Worm (Caenorhabditis elegans) whole organism, L4 larva: ENCODE data around the gene srt-27.

Source experiments
- D1046.2 ChIP-seq: fragments of 200-800 bp; sonication (Bioruptor generic); IDR thresholded peaks from 2 replicates; pipeline ENCODE4 v1.3.6; 2022; ENCODE audit warnings: missing genetic modification characterization, missing compliant biosample characterization
- F49E8.2 ChIP-seq: sonication (generic microtip); optimal IDR thresholded peaks from 2 replicates; lab custom pipeline; 2016; ENCODE audit warnings: missing compliant biosample characterization, mild to moderate bottlenecking, missing genetic modification characterization, borderline replicate concordance
- T26A8.4 ChIP-seq: fragments of 200-800 bp; sonication (Bioruptor generic); IDR thresholded peaks from 2 replicates; pipeline ENCODE4 v1.3.6; 2022; ENCODE audit warnings: missing genetic modification characterization, missing compliant biosample characterization
- Y48G9A.11 ChIP-seq: fragments of 200-800 bp; sonication (Bioruptor generic); IDR thresholded peaks from 2 replicates; pipeline ENCODE4 v1.3.6; 2022; ENCODE audit warnings: missing genetic modification reagents, missing genetic modification characterization, missing compliant biosample characterization
- ZK546.5 ChIP-seq, 2 experiments: sonication (generic microtip); optimal IDR thresholded peaks; 2 replicates each; lab custom pipeline; 2017; ENCODE audit warnings: missing biosample characterization in 2 of 2, missing genetic modification characterization in 2 of 2
- aha-1 ChIP-seq: fragments of 150-350 bp; peaks from one replicate; lab custom pipeline; 2014; ENCODE audit warnings: missing biosample characterization, missing genetic modification characterization
- aly-2 ChIP-seq: sonication (generic microtip); optimal IDR thresholded peaks from 2 replicates; lab custom pipeline; 2018; ENCODE audit warnings: missing biosample characterization, missing genetic modification characterization
- arid-1 ChIP-seq: fragments of 200-800 bp; sonication (Bioruptor generic); conservative IDR thresholded peaks from 2 replicates; pipeline ENCODE4 v1.3.6; 2022; ENCODE audit warnings: missing genetic modification reagents, missing genetic modification characterization, missing compliant biosample characterization
- attf-4 ChIP-seq: sonication (generic microtip); optimal IDR thresholded peaks from 3 replicates; lab custom pipeline; 2017; ENCODE audit warnings: missing biosample characterization, missing genetic modification characterization
- ceh-44 ChIP-seq: fragments of 200-800 bp; sonication (Bioruptor generic); IDR thresholded peaks from 2 replicates; pipeline ENCODE4 v1.3.6; 2022; ENCODE audit warnings: missing genetic modification reagents, missing genetic modification characterization, missing compliant biosample characterization
- daf-12 ChIP-seq: fragments of 150-350 bp; optimal IDR thresholded peaks from 2 replicates; lab custom pipeline; 2014; ENCODE audit warnings: missing biosample characterization, missing genetic modification reagents, missing genetic modification characterization
- daf-16 ChIP-seq, 3 experiments: sonication (generic microtip); optimal IDR thresholded peaks; 2 replicates each; lab custom pipeline; 2016 to 2017; ENCODE audit warnings: missing genetic modification characterization in 3 of 3, missing genetic modification reagents in 3 of 3, mild to moderate bottlenecking in 2 of 3, missing compliant biosample characterization in 2 of 3, missing biosample characterization in 1 of 3, moderate library complexity in 1 of 3
- daf-8 ChIP-seq: fragments of 200-800 bp; sonication (Bioruptor generic); IDR thresholded peaks from 2 replicates; pipeline ENCODE4 v1.3.6; 2022; ENCODE audit warnings: missing genetic modification characterization, missing compliant biosample characterization
- dmd-6 ChIP-seq: fragments of 200-800 bp; sonication (Bioruptor generic); IDR thresholded peaks from 2 replicates; pipeline ENCODE4 v1.3.6; 2022; ENCODE audit warnings: missing genetic modification reagents, missing genetic modification characterization, missing compliant biosample characterization
- dmd-8 ChIP-seq: fragments of 200-800 bp; sonication (Bioruptor generic); IDR thresholded peaks from 2 replicates; pipeline ENCODE4 v1.3.6; 2022; ENCODE audit warnings: missing genetic modification characterization, missing compliant biosample characterization
- dmd-9 ChIP-seq: fragments of 200-800 bp; sonication (Bioruptor generic); IDR thresholded peaks from 2 replicates; pipeline ENCODE4 v1.3.6; 2022; ENCODE audit warnings: missing genetic modification reagents, missing genetic modification characterization, missing compliant biosample characterization
- dpl-1 ChIP-seq: fragments of 150-350 bp; optimal IDR thresholded peaks from 2 replicates; lab custom pipeline; 2014; ENCODE audit warnings: missing biosample characterization, missing genetic modification reagents, missing genetic modification characterization
- dve-1 ChIP-seq: sonication (generic microtip); optimal IDR thresholded peaks from 2 replicates; lab custom pipeline; 2017; ENCODE audit warnings: antibody characterized with exemption, mild to moderate bottlenecking, missing genetic modification characterization, missing compliant biosample characterization; ENCODE audit not compliant: insufficient read depth
- hif-1 ChIP-seq, 2 experiments: sonication (generic microtip); optimal IDR thresholded peaks; 2 replicates each; lab custom pipeline; 2016 to 2017; ENCODE audit warnings: missing compliant biosample characterization in 2 of 2, missing genetic modification characterization in 2 of 2, missing genetic modification reagents in 2 of 2, missing genotype in 2 of 2, mild to moderate bottlenecking in 1 of 2
- lin-1 ChIP-seq: fragments of 200-800 bp; sonication (Bioruptor generic); IDR thresholded peaks from 2 replicates; pipeline ENCODE4 v1.3.6; 2022; ENCODE audit warnings: missing genetic modification reagents, missing genetic modification characterization, missing compliant biosample characterization
- lin-13 ChIP-seq: fragments of 150-350 bp; optimal IDR thresholded peaks from 2 replicates; lab custom pipeline; 2014; ENCODE audit warnings: missing biosample characterization, missing genetic modification reagents, missing genetic modification characterization
- lin-15B ChIP-seq: fragments of 150-350 bp; sonication (generic microtip); optimal IDR thresholded peaks from 3 replicates; lab custom pipeline; 2014; ENCODE audit warnings: missing biosample characterization, missing genetic modification characterization
- lin-29 ChIP-seq: fragments of 200-800 bp; sonication (Bioruptor generic); IDR thresholded peaks from 2 replicates; pipeline ENCODE4 v1.3.6; 2022; ENCODE audit warnings: missing genetic modification reagents, missing genetic modification characterization, missing compliant biosample characterization
- lsy-2 ChIP-seq, 2 experiments: fragments of 150-350 bp in 1 of 2; sonication (generic microtip) in 1 of 2; optimal IDR thresholded peaks; 2 replicates each; lab custom pipeline; 2014 to 2017; ENCODE audit warnings: missing biosample characterization in 2 of 2, missing genetic modification characterization in 2 of 2
- madf-5 ChIP-seq, 2 experiments: fragments of 200-800 bp; sonication (Bioruptor generic); IDR thresholded peaks; 2 replicates each; pipeline ENCODE4 v1.3.6; 2022; ENCODE audit warnings: missing compliant biosample characterization in 2 of 2, missing genetic modification characterization in 2 of 2
- madf-9 ChIP-seq: fragments of 200-800 bp; sonication (Bioruptor generic); conservative IDR thresholded peaks from 2 replicates; pipeline ENCODE4 v1.3.6; 2022; ENCODE audit warnings: missing genetic modification reagents, missing genetic modification characterization, missing compliant biosample characterization
- mdt-29 ChIP-seq: fragments of 200-800 bp; sonication (Bioruptor generic); IDR thresholded peaks from 2 replicates; pipeline ENCODE4 v1.3.6; 2022; ENCODE audit warnings: missing genetic modification reagents, missing genetic modification characterization, missing compliant biosample characterization
- mes-2 ChIP-seq: sonication (generic microtip); optimal IDR thresholded peaks from 2 replicates; lab custom pipeline; 2016; ENCODE audit warnings: missing genotype, mild to moderate bottlenecking, missing genetic modification characterization, missing compliant biosample characterization; ENCODE audit not compliant: poor library complexity, severe bottlenecking
- mxl-2 ChIP-seq: fragments of 200-800 bp; sonication (Bioruptor generic); conservative IDR thresholded peaks from 2 replicates; pipeline ENCODE4 v1.3.6; 2022; ENCODE audit warnings: missing genetic modification reagents, missing genetic modification characterization, missing compliant biosample characterization
- mxl-3 ChIP-seq: fragments of 200-800 bp; sonication (Bioruptor generic); optimal IDR thresholded peaks from 2 replicates; lab custom pipeline; 2018; ENCODE audit warnings: mild to moderate bottlenecking, missing genetic modification characterization, missing compliant biosample characterization
- nhr-10 ChIP-seq: fragments of 150-350 bp; optimal IDR thresholded peaks from 2 replicates; lab custom pipeline; 2014; ENCODE audit warnings: missing biosample characterization, missing genetic modification characterization
- nhr-102 ChIP-seq: sonication (generic microtip); optimal IDR thresholded peaks from 2 replicates; lab custom pipeline; 2016; ENCODE audit warnings: mild to moderate bottlenecking, missing genetic modification characterization, moderate library complexity, missing compliant biosample characterization
- nhr-28 ChIP-seq: fragments of 150-350 bp; optimal IDR thresholded peaks from 2 replicates; lab custom pipeline; 2014; ENCODE audit warnings: missing biosample characterization, missing genetic modification characterization
- nhr-41 ChIP-seq: fragments of 200-800 bp; sonication (Bioruptor generic); IDR thresholded peaks from 2 replicates; pipeline ENCODE4 v1.3.6; 2022; ENCODE audit warnings: missing genetic modification reagents, missing genetic modification characterization, missing compliant biosample characterization
- nhr-42 ChIP-seq: fragments of 200-800 bp; sonication (Bioruptor generic); IDR thresholded peaks from 2 replicates; pipeline ENCODE4 v1.3.6; 2022; ENCODE audit warnings: missing genetic modification characterization, missing compliant biosample characterization
- nhr-48 ChIP-seq: sonication (generic microtip); optimal IDR thresholded peaks from 2 replicates; lab custom pipeline; 2016; ENCODE audit warnings: mild to moderate bottlenecking, missing genetic modification characterization, missing compliant biosample characterization
- php-3 ChIP-seq: fragments of 200-800 bp; sonication (Bioruptor generic); IDR thresholded peaks from 2 replicates; pipeline ENCODE4 v1.3.6; 2022; ENCODE audit warnings: missing genetic modification reagents, missing genetic modification characterization, missing compliant biosample characterization
- rbr-2 ChIP-seq: sonication (generic microtip); optimal IDR thresholded peaks from 2 replicates; lab custom pipeline; 2016; ENCODE audit warnings: missing genotype, missing genetic modification characterization, missing compliant biosample characterization
- saeg-2 ChIP-seq: fragments of 200-800 bp; sonication (Bioruptor generic); IDR thresholded peaks from 2 replicates; pipeline ENCODE4 v1.3.6; 2022; ENCODE audit warnings: missing genetic modification reagents, missing genetic modification characterization, missing compliant biosample characterization
- sdz-12 ChIP-seq: fragments of 200-800 bp; sonication (Bioruptor generic); optimal IDR thresholded peaks from 2 replicates; lab custom pipeline; 2018; ENCODE audit warnings: mild to moderate bottlenecking, missing genetic modification characterization, missing compliant biosample characterization
- skn-1 ChIP-seq: fragments of 150-350 bp; optimal IDR thresholded peaks from 2 replicates; lab custom pipeline; 2014; ENCODE audit warnings: missing biosample characterization, missing genetic modification characterization
- snpc-4 ChIP-seq: fragments of 150-350 bp; optimal IDR thresholded peaks from 2 replicates; lab custom pipeline; 2014; ENCODE audit warnings: missing biosample characterization, missing genetic modification characterization
- spr-1 ChIP-seq: sonication (generic microtip); optimal IDR thresholded peaks from 2 replicates; lab custom pipeline; 2016; ENCODE audit warnings: mild to moderate bottlenecking, missing genetic modification characterization, missing compliant biosample characterization
- tag-97 ChIP-seq: fragments of 200-800 bp; sonication (Bioruptor generic); IDR thresholded peaks from 2 replicates; pipeline ENCODE4 v1.3.6; 2022; ENCODE audit warnings: missing genetic modification characterization, missing compliant biosample characterization
- vab-7 ChIP-seq: fragments of 200-800 bp; sonication (Bioruptor generic); IDR thresholded peaks from 2 replicates; pipeline ENCODE4 v1.3.6; 2022; ENCODE audit warnings: missing genetic modification reagents, missing genetic modification characterization, missing compliant biosample characterization
- zag-1 ChIP-seq: fragments of 150-350 bp; optimal IDR thresholded peaks from 2 replicates; lab custom pipeline; 2014; ENCODE audit warnings: missing biosample characterization, missing genetic modification characterization
- zfp-2 ChIP-seq: sonication (generic microtip); optimal IDR thresholded peaks from 2 replicates; lab custom pipeline; 2016; ENCODE audit warnings: mild to moderate bottlenecking, missing genetic modification characterization, missing compliant biosample characterization
- zfp-3 ChIP-seq: fragments of 200-800 bp; sonication (Bioruptor generic); conservative IDR thresholded peaks from 2 replicates; pipeline ENCODE4 v1.3.6; 2022; ENCODE audit warnings: missing genetic modification reagents, missing genetic modification characterization, missing compliant biosample characterization
- zip-11 ChIP-seq: fragments of 200-800 bp; sonication (Bioruptor generic); IDR thresholded peaks from 2 replicates; pipeline ENCODE4 v1.3.6; 2022; ENCODE audit warnings: missing genetic modification characterization, missing compliant biosample characterization
- zip-2 ChIP-seq: fragments of 150-350 bp; optimal IDR thresholded peaks from 2 replicates; lab custom pipeline; 2014; ENCODE audit warnings: missing biosample characterization, missing genetic modification characterization

The srt-27 gene

ce11 chrV:2673807-2674206, 46.9 kb downstream of the srt-27 start (continued):
- TF ChIP-seq saeg-2 (no peak), zfp-3 (no peak), madf-9 (GFP tag; lab: Robert Waterston, UW) (peak; percentile 44; the same call in 1 of the 2 replicates), lin-15B (tag; lab: Kevin White, UChicago) (no peak), daf-12 (tag; lab: Kevin White, UChicago) (no peak), daf-16 (GFP tag; optimal IDR thresholded peaks at IDR 0.05; lab: Kevin White, UChicago) (peak in 1 of 2 experiments; percentile 20), daf-16 (tag; optimal IDR thresholded peaks at IDR 0.05; lab: Kevin White, UChicago) (peak; percentile 85), sdz-12 (GFP tag; lab: Kevin White, UChicago) (no peak), lsy-2 (tag; optimal IDR thresholded peaks at IDR 0.05; lab: Kevin White, UChicago) (peak in 1 of 2 experiments; percentile 55), ZK546.5 (tag; optimal IDR thresholded peaks at IDR 0.05; lab: Kevin White, UChicago) (no peak), rbr-2 (tag; lab: Kevin White, UChicago) (peak; percentile 35), T26A8.4 (GFP tag; lab: Robert Waterston, UW) (0 out of 2 replicates have a peak, but pooled peaks have one; percentile 21), D1046.2 (GFP tag; lab: Robert Waterston, UW) (0 out of 2 replicates have a peak, but pooled peaks have one; percentile 39), php-3 (GFP tag; lab: Robert Waterston, UW) (peak; percentile 57; the same call in 1 of the 2 replicates), attf-4 (tag; lab: Kevin White, UChicago) (no peak), dmd-9 (no peak), nhr-42 (GFP tag; lab: Robert Waterston, UW) (0 out of 2 replicates have a peak, but pooled peaks have one; percentile 21), nhr-28 (tag; lab: Kevin White, UChicago) (peak; percentile 51), dve-1 (peak; percentile 30), dmd-6 (GFP tag; lab: Robert Waterston, UW) (peak; percentile 48), Y48G9A.11 (GFP tag; lab: Robert Waterston, UW) (peak; percentile 59; the same call in 1 of the 2 replicates), mxl-2 (GFP tag; lab: Robert Waterston, UW) (no peak), spr-1 (no peak), arid-1 (GFP tag; lab: Robert Waterston, UW) (peak; percentile 55; the same call in 1 of the 2 replicates), aha-1 (tag; lab: Kevin White, UChicago) (no peak), mdt-29 (GFP tag; lab: Robert Waterston, UW) (peak; percentile 34; the same call in 1 of the 2 replicates), daf-8 (no peak), zfp-2 (tag; lab: Kevin White, UChicago) (no peak), mes-2 (tag; lab: Kevin White, UChicago) (peak; percentile 61), aly-2 (no peak), lin-13 (GFP tag; lab: Kevin White, UChicago) (peak; percentile 49), nhr-102 (no peak), ceh-44 (GFP tag; lab: Robert Waterston, UW) (no peak), F49E8.2 (tag; lab: Kevin White, UChicago) (no peak), madf-5 (GFP tag; IDR thresholded peaks at IDR 0.05; lab: Robert Waterston, UW) (peak in 1 of 2 experiments; percentile 79; a peak in 1 of 4 replicates), hif-1 (tag; optimal IDR thresholded peaks at IDR 0.05; lab: Kevin White, UChicago) (no peak), snpc-4 (tag; lab: Kevin White, UChicago) (no peak), nhr-10 (tag; lab: Kevin White, UChicago) (no peak), zip-2 (tag; lab: Kevin White, UChicago) (no peak), zip-11 (no peak), skn-1 (no peak), zag-1 (no peak), nhr-48 (tag; lab: Kevin White, UChicago) (no peak), dmd-8 (GFP tag; lab: Robert Waterston, UW) (peak; percentile 75), dpl-1 (GFP tag; lab: Kevin White, UChicago) (no peak), vab-7 (peak; percentile 65), lin-1 (GFP tag; lab: Robert Waterston, UW) (peak; percentile 58; the same call in 1 of the 2 replicates), mxl-3 (peak; percentile 9), nhr-41 (GFP tag; lab: Robert Waterston, UW) (no peak), tag-97 (GFP tag; lab: Robert Waterston, UW) (no peak), lin-29 (GFP tag; lab: Robert Waterston, UW) (no peak)
